Worm (Caenorhabditis elegans): ENCODE measurements around the gene Y116F11B.17.

Y116F11B.17 gene

ce11 chrV:19802797-19803196 lies 19.2 kb downstream of the Y116F11B.17 start:
- TF ChIP-seq ama-1 (optimal IDR thresholded peaks at IDR 0.05) (no peak), nhr-77 (tag; optimal IDR thresholded peaks at IDR 0.05) (no peak), nhr-237 (tag; optimal IDR thresholded peaks at IDR 0.05) (no peak), ceh-82 (tag; optimal IDR thresholded peaks at IDR 0.05) (no peak)

- TF ChIP-seq ama-1 (optimal IDR thresholded peaks at IDR 0.05): no peak
- TF ChIP-seq lin-13 (GFP tag; optimal IDR thresholded peaks at IDR 0.05): no peak
- no peak for TF ChIP-seq mab-5 (tag; optimal IDR thresholded peaks at IDR 0.05)
- TF ChIP-seq Y55F3AM.14 (GFP tag; optimal IDR thresholded peaks at IDR 0.05): no peak
- no peak for TF ChIP-seq ztf-11 (tag; optimal IDR thresholded peaks at IDR 0.05)
- no peak for TF ChIP-seq nhr-129 (tag; optimal IDR thresholded peaks at IDR 0.05)
- TF ChIP-seq ztf-4 (tag; optimal IDR thresholded peaks at IDR 0.05): no peak
- TF ChIP-seq fos-1 (tag; optimal IDR thresholded peaks at IDR 0.05): no peak
- no peak for TF ChIP-seq snpc-4 (tag; optimal IDR thresholded peaks at IDR 0.05)
- TF ChIP-seq ceh-82 (tag; optimal IDR thresholded peaks at IDR 0.05): no peak
- TF ChIP-seq unc-39 (tag; optimal IDR thresholded peaks at IDR 0.05): no peak
- no peak for TF ChIP-seq sma-9 (GFP tag; optimal IDR thresholded peaks at IDR 0.05)
- no peak for TF ChIP-seq sma-9 (tag; optimal IDR thresholded peaks at IDR 0.05)
- TF ChIP-seq egl-27 (tag; optimal IDR thresholded peaks at IDR 0.05): no peak
- no peak for TF ChIP-seq nhr-6 (tag; optimal IDR thresholded peaks at IDR 0.05)
- no peak for TF ChIP-seq C34F6.9 (tag; optimal IDR thresholded peaks at IDR 0.05)
Observed at ce11 chrV:19801033-19801432, 21.0 kb downstream of the Y116F11B.17 start, which contains the start of gene Y116F11B.2. Gene Y116F11B.2, minus strand, starts transcription at chrV:19801133.

ce11 chrV:19794931-19795330 lies 27.1 kb downstream of the Y116F11B.17 start, which contains the start of gene M162.7:
Gene M162.7, minus strand, starts transcription at chrV:19795031.
- TF ChIP-seq ZK546.5 (tag; optimal IDR thresholded peaks at IDR 0.05) (no peak), mbf-1 (tag; optimal IDR thresholded peaks at IDR 0.05) (no peak), lin-39 (tag; optimal IDR thresholded peaks at IDR 0.05) (no peak), Y55F3AM.14 (GFP tag; optimal IDR thresholded peaks at IDR 0.05) (no peak), blmp-1 (tag; optimal IDR thresholded peaks at IDR 0.05; ENCODE audit: insufficient read depth) (no peak), elt-3 (tag; optimal IDR thresholded peaks at IDR 0.05) (no peak), ztf-1 (GFP tag; conservative IDR thresholded peaks at IDR 0.05) (no peak), lin-13 (GFP tag; optimal IDR thresholded peaks at IDR 0.05) (no peak)

- TF ChIP-seq nhr-129 (tag; optimal IDR thresholded peaks at IDR 0.05) (no peak), blmp-1 (tag; optimal IDR thresholded peaks at IDR 0.05; ENCODE audit: insufficient read depth) (no peak), C34F6.9 (tag; optimal IDR thresholded peaks at IDR 0.05) (no peak), lin-11 (tag; optimal IDR thresholded peaks at IDR 0.05) (no peak), dmd-4 (tag; optimal IDR thresholded peaks at IDR 0.05) (no peak), sma-9 (GFP tag; optimal IDR thresholded peaks at IDR 0.05) (no peak), sma-9 (tag; optimal IDR thresholded peaks at IDR 0.05) (no peak), lin-13 (GFP tag; optimal IDR thresholded peaks at IDR 0.05) (no peak), ztf-4 (tag; optimal IDR thresholded peaks at IDR 0.05) (no peak), R02D3.7 (tag; optimal IDR thresholded peaks at IDR 0.05) (no peak), Y55F3AM.14 (GFP tag; optimal IDR thresholded peaks at IDR 0.05) (no peak), unc-39 (tag; optimal IDR thresholded peaks at IDR 0.05) (no peak), elt-3 (tag; optimal IDR thresholded peaks at IDR 0.05) (no peak), ZK546.5 (tag; optimal IDR thresholded peaks at IDR 0.05) (no peak), elt-1 (tag; optimal IDR thresholded peaks at IDR 0.05) (no peak), nhr-25 (tag; optimal IDR thresholded peaks at IDR 0.05) (no peak)
Observed at ce11 chrV:19790248-19790647, 31.7 kb downstream of the Y116F11B.17 start.

ce11 chrV:19788360-19788759 lies 33.6 kb downstream of the Y116F11B.17 start, which contains the start of gene clec-258:
Gene clec-258, plus strand, starts transcription at chrV:19788440.
- no peak for TF ChIP-seq R02D3.7 (tag; optimal IDR thresholded peaks at IDR 0.05)
- no peak for TF ChIP-seq ztf-4 (tag; optimal IDR thresholded peaks at IDR 0.05)
- peak; percentile 72 for TF ChIP-seq fos-1 (tag; optimal IDR thresholded peaks at IDR 0.05)
- no peak for TF ChIP-seq blmp-1 (tag; optimal IDR thresholded peaks at IDR 0.05; ENCODE audit: insufficient read depth)
- TF ChIP-seq mbf-1 (tag; optimal IDR thresholded peaks at IDR 0.05): no peak

- TF ChIP-seq nhr-23 (tag; optimal IDR thresholded peaks at IDR 0.05) (no peak), crh-2 (tag; optimal IDR thresholded peaks at IDR 0.05) (no peak), alr-1 (tag; optimal IDR thresholded peaks at IDR 0.05) (no peak), ama-1 (optimal IDR thresholded peaks at IDR 0.05) (no peak), sem-4 (tag; optimal IDR thresholded peaks at IDR 0.05) (no peak), skn-1 (tag; optimal IDR thresholded peaks at IDR 0.05) (no peak), mdl-1 (tag; optimal IDR thresholded peaks at IDR 0.05) (no peak), blmp-1 (tag; optimal IDR thresholded peaks at IDR 0.05; ENCODE audit: insufficient read depth) (no peak), snpc-4 (tag; optimal IDR thresholded peaks at IDR 0.05) (no peak), lin-39 (tag; optimal IDR thresholded peaks at IDR 0.05) (no peak), mbf-1 (tag; optimal IDR thresholded peaks at IDR 0.05) (no peak)
Observed at ce11 chrV:19783829-19784228, 38.2 kb downstream of the Y116F11B.17 start, which contains the start of gene srt-45. Gene srt-45, plus strand, starts transcription at chrV:19784129.
